Worm (Caenorhabditis elegans) whole organism, L2 larva: ENCODE results near the gene C34F6.1.

Experiments used
- R02D3.7 ChIP-seq: fragments of 150-350 bp; optimal IDR thresholded peaks from 2 replicates; lab custom pipeline; 2014; ENCODE audit warnings: missing biosample characterization, missing genetic modification characterization
- ama-1 ChIP-seq: fragments of 150-350 bp; optimal IDR thresholded peaks from 2 replicates; lab custom pipeline; 2018; ENCODE audit warnings: inconsistent platforms
- nhr-25 ChIP-seq: fragments of 150-350 bp; sonication (generic microtip); optimal IDR thresholded peaks from 3 replicates; lab custom pipeline; 2014; ENCODE audit warnings: missing biosample characterization, missing genetic modification characterization
- sem-4 ChIP-seq: fragments of 150-350 bp; optimal IDR thresholded peaks from 2 replicates; lab custom pipeline; 2014; ENCODE audit warnings: missing biosample characterization, missing genetic modification reagents, missing genetic modification characterization
- ztf-4 ChIP-seq: fragments of 150-350 bp; optimal IDR thresholded peaks from 2 replicates; lab custom pipeline; 2014; ENCODE audit warnings: missing biosample characterization, missing genetic modification characterization

DNA sequence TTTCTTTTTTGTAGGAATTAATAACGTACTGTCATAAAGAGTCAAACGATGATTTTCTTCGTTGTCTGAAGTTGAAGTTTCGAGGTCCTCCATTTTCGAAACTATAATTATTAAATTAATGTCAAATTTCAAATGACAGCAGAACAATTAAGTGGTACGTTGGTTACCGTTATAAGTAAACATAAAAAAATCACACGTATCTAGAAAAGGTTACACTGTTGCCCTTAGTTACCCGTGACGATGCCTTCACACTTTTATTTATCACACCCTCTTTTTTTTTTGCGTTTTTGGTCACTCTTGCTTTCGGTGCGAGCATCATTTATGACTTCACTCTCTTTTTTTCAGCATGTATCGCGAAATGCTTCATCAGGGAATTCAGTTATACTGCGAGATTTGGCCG, 43.9 kb downstream of the C34F6.1 start, which contains the start of the genes C05C9.3 and C05C9.2:
- TF ChIP-seq R02D3.7 (no peak), ztf-4 (tag; lab: Kevin White, UChicago) (no peak), nhr-25 (no peak), ama-1 (lab: Kevin White, UChicago) (no peak), sem-4 (tag; lab: Kevin White, UChicago) (no peak)
